Fruit fly (Drosophila melanogaster) whole organism, prepupa: ENCODE data around the gene ATPsyngamma.

Source experiments
- CG6276 ChIP-seq: fragments of 200-800 bp; sonication (Bioruptor generic); optimal IDR thresholded peaks from 2 replicates; lab custom pipeline; 2017; ENCODE audit warnings: missing biosample characterization, mild to moderate bottlenecking, missing genetic modification characterization
- CG8319 ChIP-seq: fragments of 200-800 bp; sonication (Bioruptor generic); optimal IDR thresholded peaks from 3 replicates; lab custom pipeline; 2016; ENCODE audit warnings: missing biosample characterization, missing genetic modification characterization
- Gug ChIP-seq: fragments of 200-800 bp; sonication (Bioruptor generic); IDR thresholded peaks from 2 replicates; pipeline ENCODE4 v1.3.6; 2022; ENCODE audit warnings: missing biosample characterization, missing genetic modification characterization
- fd59A ChIP-seq: fragments of 200-800 bp; sonication (Bioruptor generic); optimal IDR thresholded peaks from 2 replicates; lab custom pipeline; 2017; ENCODE audit warnings: missing biosample characterization, mild to moderate bottlenecking, missing genetic modification characterization, missing genetic modification reagents
- pdm3 ChIP-seq: fragments of 200-800 bp; sonication (Bioruptor generic); optimal IDR thresholded peaks from 3 replicates; lab custom pipeline; 2016; ENCODE audit warnings: missing biosample characterization, missing genetic modification characterization

DNA sequence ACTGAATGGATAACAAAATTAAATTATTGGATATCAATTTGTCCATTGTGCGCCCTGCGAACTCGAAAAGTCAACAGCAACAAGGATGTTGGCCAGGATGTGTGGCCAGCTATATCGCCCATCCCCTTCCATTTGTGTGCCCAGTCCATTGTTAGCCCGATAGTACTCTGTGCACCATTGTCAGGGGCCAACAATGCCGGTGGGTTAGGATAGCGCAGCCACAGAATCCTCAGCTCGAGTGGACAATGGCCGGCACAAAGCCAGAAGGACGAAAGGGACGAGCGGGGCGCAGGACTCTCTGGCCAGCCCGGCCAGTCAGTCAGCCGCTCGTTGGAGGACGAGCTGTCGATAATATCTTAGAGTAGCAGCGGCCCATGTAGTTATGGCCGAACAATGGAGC is 51.1 kb downstream of the ATPsyngamma start:
- no peak for TF ChIP-seq Gug (GFP tag; lab: Robert Waterston, UW)
- no peak for TF ChIP-seq CG8319
- TF ChIP-seq fd59A (GFP tag; lab: Kevin White, UChicago), result no peak
- TF ChIP-seq CG6276 (GFP tag; lab: Kevin White, UChicago), result no peak
- TF ChIP-seq pdm3 (GFP tag; lab: Kevin White, UChicago), result no peak
